Worm (Caenorhabditis elegans) whole organism, L4 larva: ENCODE measurements around the gene Y54G2A.45.

Experiments used
- D1046.2 ChIP-seq: fragments of 200-800 bp; sonication (Bioruptor generic); IDR thresholded peaks from 2 replicates; pipeline ENCODE4 v1.3.6; 2022; ENCODE audit warnings: missing genetic modification characterization, missing compliant biosample characterization
- F37D6.2 ChIP-seq: sonication (generic microtip); optimal IDR thresholded peaks from 2 replicates; lab custom pipeline; 2016; ENCODE audit warnings: mild to moderate bottlenecking, missing genetic modification characterization, missing compliant biosample characterization
- F49E8.2 ChIP-seq: sonication (generic microtip); optimal IDR thresholded peaks from 2 replicates; lab custom pipeline; 2016; ENCODE audit warnings: missing compliant biosample characterization, mild to moderate bottlenecking, missing genetic modification characterization, borderline replicate concordance
- R02D3.7 ChIP-seq: fragments of 150-350 bp; sonication (generic microtip); optimal IDR thresholded peaks from 3 replicates; lab custom pipeline; 2014; ENCODE audit warnings: missing biosample characterization, missing genetic modification characterization
- T20F7.1 ChIP-seq: fragments of 200-800 bp; sonication (Bioruptor generic); optimal IDR thresholded peaks from 2 replicates; lab custom pipeline; 2018; ENCODE audit warnings: mild to moderate bottlenecking, missing genetic modification characterization, missing compliant biosample characterization
- Y105C5A.15 ChIP-seq: fragments of 200-800 bp; sonication (Bioruptor generic); IDR thresholded peaks from 2 replicates; pipeline ENCODE4 v1.3.6; 2022; ENCODE audit warnings: missing genetic modification characterization, missing compliant biosample characterization
- Y48G9A.11 ChIP-seq: fragments of 200-800 bp; sonication (Bioruptor generic); IDR thresholded peaks from 2 replicates; pipeline ENCODE4 v1.3.6; 2022; ENCODE audit warnings: missing genetic modification reagents, missing genetic modification characterization, missing compliant biosample characterization
- Y5F2A.4 ChIP-seq: fragments of 200-800 bp; sonication (Bioruptor generic); optimal IDR thresholded peaks from 2 replicates; lab custom pipeline; 2018; ENCODE audit warnings: mild to moderate bottlenecking, missing genetic modification characterization, missing compliant biosample characterization
- aha-1 ChIP-seq: fragments of 150-350 bp; peaks from one replicate; lab custom pipeline; 2014; ENCODE audit warnings: missing biosample characterization, missing genetic modification characterization
- ceh-20 ChIP-seq: fragments of 200-800 bp; sonication (Bioruptor generic); IDR thresholded peaks from 2 replicates; pipeline ENCODE4 v1.3.6; 2022; ENCODE audit warnings: missing genetic modification reagents, missing genetic modification characterization, missing compliant biosample characterization
- ceh-32 ChIP-seq: sonication (generic microtip); optimal IDR thresholded peaks from 2 replicates; lab custom pipeline; 2016; ENCODE audit warnings: mild to moderate bottlenecking, missing genetic modification characterization, missing compliant biosample characterization; ENCODE audit not compliant: poor library complexity
- daf-12 ChIP-seq: fragments of 150-350 bp; optimal IDR thresholded peaks from 2 replicates; lab custom pipeline; 2014; ENCODE audit warnings: missing biosample characterization, missing genetic modification reagents, missing genetic modification characterization
- daf-16 ChIP-seq, 3 experiments: sonication (generic microtip); optimal IDR thresholded peaks; 2 replicates each; lab custom pipeline; 2016 to 2017; ENCODE audit warnings: missing genetic modification characterization in 3 of 3, missing genetic modification reagents in 3 of 3, mild to moderate bottlenecking in 2 of 3, missing compliant biosample characterization in 2 of 3, missing biosample characterization in 1 of 3, moderate library complexity in 1 of 3
- gei-8 ChIP-seq: fragments of 200-800 bp; sonication (Bioruptor generic); optimal IDR thresholded peaks from 2 replicates; lab custom pipeline; 2018; ENCODE audit warnings: mild to moderate bottlenecking, missing genetic modification characterization, missing compliant biosample characterization
- jun-1 ChIP-seq: fragments of 150-350 bp; optimal IDR thresholded peaks from 2 replicates; lab custom pipeline; 2014; ENCODE audit warnings: missing biosample characterization, missing genetic modification reagents, missing genetic modification characterization
- lin-1 ChIP-seq: fragments of 200-800 bp; sonication (Bioruptor generic); IDR thresholded peaks from 2 replicates; pipeline ENCODE4 v1.3.6; 2022; ENCODE audit warnings: missing genetic modification reagents, missing genetic modification characterization, missing compliant biosample characterization
- lin-13 ChIP-seq: fragments of 150-350 bp; optimal IDR thresholded peaks from 2 replicates; lab custom pipeline; 2014; ENCODE audit warnings: missing biosample characterization, missing genetic modification reagents, missing genetic modification characterization
- lin-29 ChIP-seq: fragments of 200-800 bp; sonication (Bioruptor generic); IDR thresholded peaks from 2 replicates; pipeline ENCODE4 v1.3.6; 2022; ENCODE audit warnings: missing genetic modification reagents, missing genetic modification characterization, missing compliant biosample characterization
- lin-39 ChIP-seq: fragments of 150-350 bp; optimal IDR thresholded peaks from 2 replicates; lab custom pipeline; 2014; ENCODE audit warnings: missing biosample characterization, missing genetic modification reagents, missing genetic modification characterization
- lsy-2 ChIP-seq, 2 experiments: fragments of 150-350 bp in 1 of 2; sonication (generic microtip) in 1 of 2; optimal IDR thresholded peaks; 2 replicates each; lab custom pipeline; 2014 to 2017; ENCODE audit warnings: missing biosample characterization in 2 of 2, missing genetic modification characterization in 2 of 2
- madf-9 ChIP-seq: fragments of 200-800 bp; sonication (Bioruptor generic); conservative IDR thresholded peaks from 2 replicates; pipeline ENCODE4 v1.3.6; 2022; ENCODE audit warnings: missing genetic modification reagents, missing genetic modification characterization, missing compliant biosample characterization
- mep-1 ChIP-seq: fragments of 150-350 bp; sonication (generic microtip); optimal IDR thresholded peaks from 3 replicates; lab custom pipeline; 2014; ENCODE audit warnings: missing biosample characterization, missing genetic modification characterization
- nhr-25 ChIP-seq: sonication (generic microtip); optimal IDR thresholded peaks from 2 replicates; lab custom pipeline; 2017; ENCODE audit warnings: missing genetic modification characterization, mild to moderate bottlenecking, missing compliant biosample characterization, antibody characterized with exemption, moderate library complexity, borderline replicate concordance; ENCODE audit not compliant: insufficient read depth
- nhr-28 ChIP-seq: fragments of 150-350 bp; optimal IDR thresholded peaks from 2 replicates; lab custom pipeline; 2014; ENCODE audit warnings: missing biosample characterization, missing genetic modification characterization
- pha-4 ChIP-seq, 2 experiments: fragments of 150-350 bp in 1 of 2; fragments of 200-800 bp in 1 of 2; sonication (Bioruptor generic) in 1 of 2; IDR thresholded peaks in 1 of 2; optimal IDR thresholded peaks in 1 of 2; 2 replicates each; pipeline versions ENCODE4 v1.3.6 to Lab custom; 2014 to 2022; ENCODE audit warnings: missing genetic modification characterization in 2 of 2, missing genetic modification reagents in 2 of 2, missing biosample characterization in 1 of 2, missing compliant biosample characterization in 1 of 2
- pqm-1 ChIP-seq: sonication (generic microtip); optimal IDR thresholded peaks from 2 replicates; lab custom pipeline; 2017; ENCODE audit warnings: missing biosample characterization, missing genetic modification characterization
- rbr-2 ChIP-seq: sonication (generic microtip); optimal IDR thresholded peaks from 2 replicates; lab custom pipeline; 2016; ENCODE audit warnings: missing genotype, missing genetic modification characterization, missing compliant biosample characterization
- sdz-12 ChIP-seq: fragments of 200-800 bp; sonication (Bioruptor generic); optimal IDR thresholded peaks from 2 replicates; lab custom pipeline; 2018; ENCODE audit warnings: mild to moderate bottlenecking, missing genetic modification characterization, missing compliant biosample characterization
- set-16 ChIP-seq: fragments of 200-800 bp; sonication (Bioruptor generic); IDR thresholded peaks from 2 replicates; pipeline ENCODE4 v1.3.6; 2022; ENCODE audit warnings: missing genetic modification reagents, missing genetic modification characterization, missing compliant biosample characterization
- spr-3 ChIP-seq: fragments of 200-800 bp; sonication (Bioruptor generic); optimal IDR thresholded peaks from 2 replicates; lab custom pipeline; 2018; ENCODE audit warnings: mild to moderate bottlenecking, missing genetic modification characterization, missing compliant biosample characterization
- zfp-2 ChIP-seq: sonication (generic microtip); optimal IDR thresholded peaks from 2 replicates; lab custom pipeline; 2016; ENCODE audit warnings: mild to moderate bottlenecking, missing genetic modification characterization, missing compliant biosample characterization
- zip-2 ChIP-seq: fragments of 150-350 bp; optimal IDR thresholded peaks from 2 replicates; lab custom pipeline; 2014; ENCODE audit warnings: missing biosample characterization, missing genetic modification characterization

Gene Y54G2A.45

DNA sequence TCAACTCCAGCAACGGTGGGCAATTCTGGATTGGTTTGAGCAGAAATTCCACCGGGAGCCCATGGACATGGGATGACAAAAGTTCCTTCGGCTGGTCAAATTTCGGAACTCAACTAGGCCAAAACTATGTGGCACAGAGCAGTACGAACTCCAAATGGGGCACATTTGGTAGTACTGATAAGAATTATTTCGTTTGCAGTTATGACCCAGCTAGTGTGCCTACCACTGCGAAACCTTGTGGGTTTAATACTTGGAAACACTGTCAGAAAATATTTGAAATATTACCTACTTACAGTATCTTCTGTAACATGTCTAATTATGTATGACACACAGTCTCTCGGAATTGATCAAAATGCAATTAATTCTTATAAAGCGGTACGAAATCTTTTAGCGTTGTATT, 20.7 kb downstream of the Y54G2A.45 start:
- TF ChIP-seq nhr-28 (tag; lab: Kevin White, UChicago) (peak; percentile 5), madf-9 (GFP tag; lab: Robert Waterston, UW) (no peak), daf-16 (GFP tag; optimal IDR thresholded peaks at IDR 0.05; lab: Kevin White, UChicago) (no peak), daf-16 (tag; optimal IDR thresholded peaks at IDR 0.05; lab: Kevin White, UChicago) (peak; percentile 5), spr-3 (GFP tag; lab: Kevin White, UChicago) (no peak), aha-1 (peak; percentile 84), pqm-1 (tag; lab: Kevin White, UChicago) (peak; percentile 70), zfp-2 (tag; lab: Kevin White, UChicago) (no peak), zip-2 (no peak), daf-12 (tag; lab: Kevin White, UChicago) (no peak), F37D6.2 (tag; lab: Kevin White, UChicago) (no peak), lin-39 (no peak), lin-13 (no peak), pha-4 (GFP tag; IDR thresholded peaks at IDR 0.05; lab: Robert Waterston, UW) (no peak), pha-4 (tag; optimal IDR thresholded peaks at IDR 0.05; lab: Kevin White, UChicago) (no peak)

- no peak for TF ChIP-seq F49E8.2 (tag; lab: Kevin White, UChicago)
- no peak for TF ChIP-seq Y48G9A.11 (GFP tag; lab: Robert Waterston, UW)
- no peak for TF ChIP-seq lsy-2 (tag; optimal IDR thresholded peaks at IDR 0.05; lab: Kevin White, UChicago)
- TF ChIP-seq daf-16 (GFP tag; optimal IDR thresholded peaks at IDR 0.05; lab: Kevin White, UChicago) = no peak
- TF ChIP-seq daf-16 (tag; optimal IDR thresholded peaks at IDR 0.05; lab: Kevin White, UChicago) = no peak
- no peak for TF ChIP-seq Y5F2A.4 (GFP tag; lab: Kevin White, UChicago)
Observed at ce11 chrIV:2832587-2832986, 26.9 kb downstream of the Y54G2A.45 start, which contains the start of the genes Y54G2A.48 and pudl-1. Y54G2A.48 (minus strand) TSS chrIV:2832687. pudl-1 (plus strand) TSS chrIV:2832906.

- TF ChIP-seq ceh-32 (tag; lab: Kevin White, UChicago) (no peak), sdz-12 (GFP tag; lab: Kevin White, UChicago) (no peak), rbr-2 (tag; lab: Kevin White, UChicago) (no peak), gei-8 (no peak), daf-16 (GFP tag; optimal IDR thresholded peaks at IDR 0.05; lab: Kevin White, UChicago) (no peak), daf-16 (tag; optimal IDR thresholded peaks at IDR 0.05; lab: Kevin White, UChicago) (no peak), zfp-2 (tag; lab: Kevin White, UChicago) (no peak), T20F7.1 (GFP tag; lab: Kevin White, UChicago) (no peak), ceh-20 (GFP tag; lab: Robert Waterston, UW) (no peak), D1046.2 (no peak), lin-1 (no peak), R02D3.7 (no peak), lin-29 (no peak), nhr-25 (tag; lab: Kevin White, UChicago) (no peak), jun-1 (tag; lab: Kevin White, UChicago) (no peak), Y105C5A.15 (GFP tag; lab: Robert Waterston, UW) (no peak), mep-1 (tag; lab: Kevin White, UChicago) (no peak)
Observed at ce11 chrIV:2834516-2834915, 28.9 kb downstream of the Y54G2A.45 start, which contains the start of gene pudl-2. pudl-2 (plus strand) TSS chrIV:2834816.

DNA sequence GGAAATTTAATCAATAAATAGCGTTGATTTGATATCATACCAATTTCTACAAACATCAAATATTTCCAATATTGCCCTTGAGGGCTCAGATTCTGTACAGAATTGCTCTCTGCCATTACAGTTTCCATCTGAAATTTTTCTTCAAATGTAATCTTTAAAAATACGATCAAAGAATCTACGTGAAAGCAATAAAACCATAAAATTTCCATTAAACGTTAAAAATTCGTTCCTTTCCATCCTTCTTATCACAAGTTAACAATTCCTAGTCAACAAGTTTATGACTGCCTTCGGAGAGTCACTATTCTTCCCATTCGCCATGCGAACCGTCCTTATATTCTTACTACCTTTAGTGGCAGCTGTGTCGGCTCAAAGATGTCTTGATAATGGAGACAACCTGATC, 29.7 kb downstream of the Y54G2A.45 start, which contains the start of gene clec-82:
Gene clec-82, plus strand, starts transcription at position 301 of the 400 bp plus-strand sequence.
- TF ChIP-seq daf-16 (GFP tag; optimal IDR thresholded peaks at IDR 0.05; lab: Kevin White, UChicago) = no peak
- peak; percentile 27 for TF ChIP-seq daf-16 (tag; optimal IDR thresholded peaks at IDR 0.05; lab: Kevin White, UChicago)
- no peak for TF ChIP-seq set-16 (GFP tag; lab: Robert Waterston, UW)
- TF ChIP-seq, all 104 proteins: peak for 1
